Worm (Caenorhabditis elegans) whole organism, L2 larva: ENCODE results near the gene Y53C12A.8.

Source experiments
- aly-2 ChIP-seq: fragments of 150-350 bp; optimal IDR thresholded peaks from 2 replicates; lab custom pipeline; 2014; ENCODE audit warnings: missing biosample characterization, missing genetic modification characterization
- blmp-1 ChIP-seq: sonication (generic microtip); optimal IDR thresholded peaks from 2 replicates; lab custom pipeline; 2017; ENCODE audit warnings: missing genetic modification characterization, mild to moderate bottlenecking, missing compliant biosample characterization, antibody characterized with exemption, moderate library complexity; ENCODE audit not compliant: insufficient read depth
- lin-11 ChIP-seq: fragments of 150-350 bp; sonication (generic microtip); optimal IDR thresholded peaks from 2 replicates; lab custom pipeline; 2014; ENCODE audit warnings: missing biosample characterization, missing genetic modification characterization, inconsistent platforms, mixed read lengths
- mdl-1 ChIP-seq, 2 experiments: fragments of 150-350 bp in 1 of 2; sonication (generic microtip) in 1 of 2; optimal IDR thresholded peaks; 2 replicates each; lab custom pipeline; 2017; ENCODE audit warnings: missing biosample characterization in 2 of 2, missing genetic modification characterization in 2 of 2
- nhr-11 ChIP-seq: fragments of 150-350 bp; optimal IDR thresholded peaks from 2 replicates; lab custom pipeline; 2014; ENCODE audit warnings: missing biosample characterization, missing genetic modification characterization
- nhr-23 ChIP-seq: fragments of 150-350 bp; optimal IDR thresholded peaks from 2 replicates; lab custom pipeline; 2014; ENCODE audit warnings: missing biosample characterization, missing genetic modification reagents, missing genetic modification characterization
- sma-3 ChIP-seq: sonication (generic microtip); optimal IDR thresholded peaks from 2 replicates; lab custom pipeline; 2016; ENCODE audit warnings: missing genetic modification reagents, missing genetic modification characterization, missing compliant biosample characterization
- zag-1 ChIP-seq: fragments of 150-350 bp; optimal IDR thresholded peaks from 2 replicates; lab custom pipeline; 2014; ENCODE audit warnings: missing biosample characterization, missing genetic modification characterization

DNA sequence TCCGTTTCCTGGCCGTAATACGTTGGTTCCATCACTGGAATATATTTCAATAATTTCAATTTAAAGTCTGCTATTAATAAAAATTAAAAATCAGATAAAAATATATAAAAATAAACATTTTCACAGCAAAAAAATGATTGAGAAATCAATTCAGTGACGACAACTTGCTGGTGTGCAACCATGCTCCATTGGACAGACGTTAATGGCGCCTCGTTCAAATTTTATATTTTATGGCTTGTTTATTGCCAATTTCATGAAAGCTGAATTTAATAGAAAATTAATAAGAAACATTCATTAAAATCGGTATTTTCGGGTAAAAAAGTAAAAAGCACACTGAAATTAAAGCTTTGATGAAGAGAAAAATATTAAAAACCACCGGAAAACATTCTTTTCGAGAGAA, 5.9 kb upstream of the Y53C12A.8 start, which contains the start of gene Y53C12A.3:
- TF ChIP-seq nhr-23 (tag; lab: Kevin White, UChicago) (no peak), aly-2 (tag; lab: Kevin White, UChicago) (no peak), mdl-1 (tag; optimal IDR thresholded peaks at IDR 0.05; lab: Kevin White, UChicago) (no peak), sma-3 (GFP tag; lab: Kevin White, UChicago) (peak; percentile 7), zag-1 (tag; lab: Kevin White, UChicago) (no peak), lin-11 (no peak), nhr-11 (no peak), blmp-1 (tag; lab: Kevin White, UChicago) (peak; percentile 24)
